Worm (Caenorhabditis elegans) whole organism, mixed stage, embryonic: ENCODE data around the gene F34H10.4.

Experiments
- ces-1 ChIP-seq: fragments of 150-350 bp; optimal IDR thresholded peaks from 2 replicates; lab custom pipeline; 2014; ENCODE audit warnings: missing biosample characterization, missing genetic modification reagents, missing genetic modification characterization
- lin-13 ChIP-seq: fragments of 150-350 bp; optimal IDR thresholded peaks from 2 replicates; lab custom pipeline; 2014; ENCODE audit warnings: missing biosample characterization, missing genetic modification characterization
- mep-1 ChIP-seq: fragments of 150-350 bp; optimal IDR thresholded peaks from 2 replicates; lab custom pipeline; 2017; ENCODE audit warnings: missing biosample characterization, missing genetic modification reagents, missing genetic modification characterization, inconsistent platforms
- nhr-237 ChIP-seq: fragments of 150-350 bp; optimal IDR thresholded peaks from 2 replicates; lab custom pipeline; 2014; ENCODE audit warnings: missing biosample characterization, missing genetic modification characterization
- nhr-28 ChIP-seq: fragments of 150-350 bp; optimal IDR thresholded peaks from 2 replicates; lab custom pipeline; 2014; ENCODE audit warnings: missing biosample characterization, missing genetic modification characterization
- ztf-11 ChIP-seq: fragments of 150-350 bp; optimal IDR thresholded peaks from 2 replicates; lab custom pipeline; 2014; ENCODE audit warnings: missing biosample characterization, missing genetic modification characterization

DNA sequence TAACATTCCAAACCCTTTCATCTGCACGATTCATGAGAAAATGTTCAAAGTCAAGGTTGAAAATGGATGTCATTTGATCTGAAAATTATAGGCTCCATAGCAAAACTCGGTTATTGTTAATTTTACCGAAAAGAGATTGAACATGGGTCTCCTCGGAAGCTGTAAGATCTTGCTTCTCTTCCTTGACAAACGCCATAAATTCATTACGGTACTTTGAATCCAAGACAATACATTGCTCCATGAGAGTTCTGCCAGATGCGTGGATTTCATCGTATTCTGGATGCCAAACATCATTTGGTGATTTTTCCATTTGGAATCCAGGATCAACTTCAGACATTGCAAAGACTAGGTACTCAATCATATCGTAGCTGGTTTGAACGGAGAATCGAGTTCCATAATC is 17.6 kb downstream of the F34H10.4 start:
- TF ChIP-seq ces-1 (no peak), nhr-28 (tag; lab: Kevin White, UChicago) (no peak), lin-13 (no peak), ztf-11 (tag; lab: Kevin White, UChicago) (no peak), mep-1 (tag; lab: Kevin White, UChicago) (no peak), nhr-237 (tag; lab: Kevin White, UChicago) (no peak)
